Worm (Caenorhabditis elegans) whole organism, young adult: ENCODE measurements around the gene Y55F3BL.6.
A peak's percentile ranks its signal among the peaks of the same experiment; 100 is the strongest.

Experiments
- B0035.1 ChIP-seq: sonication (generic microtip); optimal IDR thresholded peaks from 2 replicates; lab custom pipeline; 2016; ENCODE audit warnings: missing genetic modification characterization, mild to moderate bottlenecking, missing compliant biosample characterization, missing genotype, missing genetic modification reagents
- B0336.3 ChIP-seq: fragments of 200-800 bp; sonication (Bioruptor generic); IDR thresholded peaks from 2 replicates; pipeline ENCODE4 v1.3.6; 2022; ENCODE audit warnings: missing genetic modification characterization, missing compliant biosample characterization
- C06A6.2 ChIP-seq: fragments of 200-800 bp; sonication (Bioruptor generic); conservative IDR thresholded peaks from 2 replicates; pipeline ENCODE4 v1.3.6; 2022; ENCODE audit warnings: missing genetic modification characterization, missing compliant biosample characterization
- F23B12.7 ChIP-seq: sonication (generic microtip); optimal IDR thresholded peaks from 2 replicates; lab custom pipeline; 2017; ENCODE audit warnings: missing genetic modification characterization, mild to moderate bottlenecking, missing compliant biosample characterization, antibody characterized with exemption, moderate library complexity; ENCODE audit not compliant: insufficient read depth
- F55B11.4 ChIP-seq: sonication (generic microtip); optimal IDR thresholded peaks from 2 replicates; lab custom pipeline; 2016; ENCODE audit warnings: missing compliant biosample characterization, missing genetic modification characterization, borderline replicate concordance; ENCODE audit not compliant: insufficient read depth
- F57A8.1 ChIP-seq: fragments of 200-800 bp; sonication (Bioruptor generic); optimal IDR thresholded peaks from 2 replicates; lab custom pipeline; 2018; ENCODE audit warnings: mild to moderate bottlenecking, missing genetic modification characterization, moderate library complexity, missing compliant biosample characterization
- K12H6.12 ChIP-seq: fragments of 200-800 bp; sonication (Bioruptor generic); optimal IDR thresholded peaks from 2 replicates; lab custom pipeline; 2018; ENCODE audit warnings: mild to moderate bottlenecking, missing genetic modification characterization, missing compliant biosample characterization
- T07F8.4 ChIP-seq: sonication (generic microtip); optimal IDR thresholded peaks from 2 replicates; lab custom pipeline; 2016; ENCODE audit warnings: mild to moderate bottlenecking, missing genetic modification characterization, moderate library complexity, missing compliant biosample characterization
- Y53G8AR.9 ChIP-seq: fragments of 200-800 bp; sonication (Bioruptor generic); conservative IDR thresholded peaks from 2 replicates; pipeline ENCODE4 v1.3.6; 2022; ENCODE audit warnings: missing genetic modification reagents, missing genetic modification characterization, missing compliant biosample characterization
- Y95B8A.8 ChIP-seq: fragments of 200-800 bp; sonication (Bioruptor generic); IDR thresholded peaks from 2 replicates; pipeline ENCODE4 v1.3.6; 2022; ENCODE audit warnings: missing genetic modification reagents, missing genetic modification characterization, missing compliant biosample characterization
- atf-7 ChIP-seq: sonication (generic microtip); optimal IDR thresholded peaks from 2 replicates; lab custom pipeline; 2017; ENCODE audit warnings: mild to moderate bottlenecking, missing genetic modification characterization, missing compliant biosample characterization
- athp-1 ChIP-seq: sonication (generic microtip); optimal IDR thresholded peaks from 2 replicates; lab custom pipeline; 2017; ENCODE audit warnings: mild to moderate bottlenecking, missing genetic modification characterization, missing compliant biosample characterization
- attf-5 ChIP-seq: fragments of 200-800 bp; sonication (Bioruptor generic); optimal IDR thresholded peaks from 2 replicates; lab custom pipeline; 2018; ENCODE audit warnings: mild to moderate bottlenecking, missing genetic modification characterization, missing compliant biosample characterization
- attf-6 ChIP-seq: fragments of 200-800 bp; sonication (Bioruptor generic); IDR thresholded peaks from 2 replicates; pipeline ENCODE4 v1.3.6; 2022; ENCODE audit warnings: missing genetic modification reagents, missing genetic modification characterization, missing compliant biosample characterization
- cebp-1 ChIP-seq, 2 experiments: fragments of 200-800 bp in 1 of 2; sonication (Bioruptor generic) in 1 of 2; sonication (generic microtip) in 1 of 2; IDR thresholded peaks in 1 of 2; optimal IDR thresholded peaks in 1 of 2; 2 replicates each; pipeline versions ENCODE4 v1.3.6 to Lab custom; 2017 to 2022; ENCODE audit warnings: missing compliant biosample characterization in 2 of 2, missing genetic modification characterization in 2 of 2, mild to moderate bottlenecking in 1 of 2, missing genetic modification reagents in 1 of 2, moderate library complexity in 1 of 2
- ceh-100 ChIP-seq: fragments of 200-800 bp; sonication (Bioruptor generic); IDR thresholded peaks from 2 replicates; pipeline ENCODE4 v1.3.6; 2022; ENCODE audit warnings: missing genetic modification reagents, missing genetic modification characterization, missing compliant biosample characterization
- ceh-27 ChIP-seq: fragments of 200-800 bp; sonication (Bioruptor generic); optimal IDR thresholded peaks from 2 replicates; lab custom pipeline; 2018; ENCODE audit warnings: mild to moderate bottlenecking, missing genetic modification characterization, moderate library complexity, missing compliant biosample characterization
- ceh-40 ChIP-seq: fragments of 200-800 bp; sonication (Bioruptor generic); IDR thresholded peaks from 2 replicates; pipeline ENCODE4 v1.3.6; 2022; ENCODE audit warnings: missing genetic modification characterization, missing compliant biosample characterization
- ceh-91 ChIP-seq: fragments of 200-800 bp; sonication (Bioruptor generic); IDR thresholded peaks from 2 replicates; pipeline ENCODE4 v1.3.6; 2022; ENCODE audit warnings: missing genetic modification reagents, missing genetic modification characterization, missing compliant biosample characterization
- dpl-1 ChIP-seq: fragments of 150-350 bp; optimal IDR thresholded peaks from 2 replicates; lab custom pipeline; 2014; ENCODE audit warnings: missing biosample characterization, missing genetic modification reagents, missing genetic modification characterization
- efl-1 ChIP-seq: fragments of 150-350 bp; optimal IDR thresholded peaks from 2 replicates; lab custom pipeline; 2014; ENCODE audit warnings: missing biosample characterization, missing genetic modification reagents, missing genetic modification characterization
- egrh-3 ChIP-seq: fragments of 200-800 bp; sonication (Bioruptor generic); IDR thresholded peaks from 2 replicates; pipeline ENCODE4 v1.3.6; 2022; ENCODE audit warnings: missing genetic modification reagents, missing genetic modification characterization, missing compliant biosample characterization
- ekl-4 ChIP-seq: fragments of 200-800 bp; sonication (Bioruptor generic); IDR thresholded peaks from 2 replicates; pipeline ENCODE4 v1.3.6; 2022; ENCODE audit warnings: missing genetic modification reagents, missing genetic modification characterization, missing compliant biosample characterization
- fkh-3 ChIP-seq: sonication (generic microtip); optimal IDR thresholded peaks from 2 replicates; lab custom pipeline; 2016; ENCODE audit warnings: mild to moderate bottlenecking, missing genetic modification characterization, missing compliant biosample characterization
- hlh-26 ChIP-seq: fragments of 200-800 bp; sonication (Bioruptor generic); conservative IDR thresholded peaks from 2 replicates; pipeline ENCODE4 v1.3.6; 2022; ENCODE audit warnings: missing genetic modification reagents, missing genetic modification characterization, missing compliant biosample characterization
- hmg-1.2 ChIP-seq: fragments of 200-800 bp; sonication (Bioruptor generic); IDR thresholded peaks from 2 replicates; pipeline ENCODE4 v1.3.6; 2022; ENCODE audit warnings: missing genetic modification reagents, missing genetic modification characterization, missing compliant biosample characterization
- hrde-1 ChIP-seq: sonication (generic microtip); optimal IDR thresholded peaks from 2 replicates; lab custom pipeline; 2016; ENCODE audit warnings: missing genetic modification characterization, mild to moderate bottlenecking, missing compliant biosample characterization, moderate library complexity, missing genotype, missing genetic modification reagents, borderline replicate concordance
- lin-40 ChIP-seq: sonication (generic microtip); optimal IDR thresholded peaks from 2 replicates; lab custom pipeline; 2016; ENCODE audit warnings: missing genetic modification characterization, mild to moderate bottlenecking, missing compliant biosample characterization, missing genotype, missing genetic modification reagents
- madf-6 ChIP-seq: fragments of 200-800 bp; sonication (Bioruptor generic); IDR thresholded peaks from 2 replicates; pipeline ENCODE4 v1.3.6; 2022; ENCODE audit warnings: missing genetic modification reagents, missing genetic modification characterization, missing compliant biosample characterization
- madf-8 ChIP-seq: fragments of 200-800 bp; sonication (Bioruptor generic); conservative IDR thresholded peaks from 2 replicates; pipeline ENCODE4 v1.3.6; 2022; ENCODE audit warnings: missing genetic modification reagents, missing genetic modification characterization, missing compliant biosample characterization
- mcd-1 ChIP-seq: fragments of 200-800 bp; sonication (Bioruptor generic); IDR thresholded peaks from 2 replicates; pipeline ENCODE4 v1.3.6; 2022; ENCODE audit warnings: missing genetic modification reagents, missing genetic modification characterization, missing compliant biosample characterization
- mes-4 ChIP-seq: sonication (generic microtip); optimal IDR thresholded peaks from 2 replicates; lab custom pipeline; 2016; ENCODE audit warnings: missing genotype, missing genetic modification characterization, missing compliant biosample characterization
- mxl-1 ChIP-seq: sonication (generic microtip); optimal IDR thresholded peaks from 2 replicates; lab custom pipeline; 2016; ENCODE audit warnings: missing genetic modification characterization, missing compliant biosample characterization
- nfya-2 ChIP-seq: fragments of 200-800 bp; sonication (Bioruptor generic); IDR thresholded peaks from 2 replicates; pipeline ENCODE4 v1.3.6; 2022; ENCODE audit warnings: missing genetic modification reagents, missing genetic modification characterization, missing compliant biosample characterization
- nfyb-1 ChIP-seq: fragments of 200-800 bp; sonication (Bioruptor generic); IDR thresholded peaks from 2 replicates; pipeline ENCODE4 v1.3.6; 2022; ENCODE audit warnings: missing genetic modification reagents, missing genetic modification characterization, missing compliant biosample characterization
- nhr-80 ChIP-seq: sonication (generic microtip); optimal IDR thresholded peaks from 2 replicates; lab custom pipeline; 2016; ENCODE audit warnings: missing genetic modification characterization, missing compliant biosample characterization
- pha-4 ChIP-seq: fragments of 150-350 bp; sonication (generic microtip); optimal IDR thresholded peaks from 2 replicates; lab custom pipeline; 2014; ENCODE audit warnings: missing biosample characterization, missing genetic modification reagents, missing genetic modification characterization
- rpc-1 ChIP-seq, 2 experiments: fragments of 150-350 bp in 1 of 2; sonication (generic microtip) in 1 of 2; optimal IDR thresholded peaks; 2 replicates each; lab custom pipeline; 2014 to 2018; ENCODE audit warnings: missing biosample characterization in 1 of 2, missing genetic modification characterization in 1 of 2, missing genetic modification reagents in 1 of 2, missing genotype in 1 of 2
- sea-2 ChIP-seq: fragments of 200-800 bp; sonication (Bioruptor generic); IDR thresholded peaks from 2 replicates; pipeline ENCODE4 v1.3.6; 2022; ENCODE audit warnings: missing genetic modification characterization, missing compliant biosample characterization
- snpc-1.1 ChIP-seq: sonication (generic microtip); optimal IDR thresholded peaks from 2 replicates; lab custom pipeline; 2017; ENCODE audit warnings: missing genetic modification characterization, mild to moderate bottlenecking, missing compliant biosample characterization, antibody characterized with exemption, moderate library complexity, missing genotype, missing genetic modification reagents; ENCODE audit not compliant: insufficient read depth
- snpc-3.4 ChIP-seq: sonication (generic microtip); optimal IDR thresholded peaks from 2 replicates; lab custom pipeline; 2017; ENCODE audit warnings: missing genetic modification characterization, mild to moderate bottlenecking, missing compliant biosample characterization, antibody characterized with exemption, moderate library complexity, missing genotype, missing genetic modification reagents
- tbp1 ChIP-seq: fragments of 200-800 bp; sonication (Bioruptor generic); optimal IDR thresholded peaks from 2 replicates; lab custom pipeline; 2018; ENCODE audit warnings: mild to moderate bottlenecking, missing genetic modification characterization, missing compliant biosample characterization
- tlf-1 ChIP-seq: fragments of 200-800 bp; sonication (Bioruptor generic); optimal IDR thresholded peaks from 2 replicates; lab custom pipeline; 2018; ENCODE audit warnings: mild to moderate bottlenecking, missing genetic modification characterization, missing compliant biosample characterization
- unc-130 ChIP-seq: sonication (generic microtip); optimal IDR thresholded peaks from 2 replicates; lab custom pipeline; 2016; ENCODE audit warnings: missing genetic modification reagents, missing genetic modification characterization, missing compliant biosample characterization
- zfh-2 ChIP-seq: fragments of 200-800 bp; sonication (Bioruptor generic); conservative IDR thresholded peaks from 2 replicates; pipeline ENCODE4 v1.3.6; 2022; ENCODE audit warnings: missing genetic modification reagents, missing genetic modification characterization, missing compliant biosample characterization
- ztf-22 ChIP-seq: fragments of 200-800 bp; sonication (Bioruptor generic); optimal IDR thresholded peaks from 2 replicates; lab custom pipeline; 2018; ENCODE audit warnings: mild to moderate bottlenecking, missing genetic modification characterization, moderate library complexity, missing compliant biosample characterization
- ztf-25 ChIP-seq: fragments of 200-800 bp; sonication (Bioruptor generic); IDR thresholded peaks from 2 replicates; pipeline ENCODE4 v1.3.6; 2022; ENCODE audit warnings: missing genetic modification reagents, missing genetic modification characterization, missing compliant biosample characterization

The Y55F3BL.6 gene

ce11 chrIV:842630-843029, 35.8 kb upstream of the Y55F3BL.6 start (continued):
- TF ChIP-seq hmg-1.2 = peak; percentile 56
- no peak for TF ChIP-seq K12H6.12
- TF ChIP-seq attf-6 (GFP tag; lab: Robert Waterston, UW) = no peak
- no peak for TF ChIP-seq T07F8.4 (tag; lab: Kevin White, UChicago)
- no peak for TF ChIP-seq B0035.1 (tag; lab: Kevin White, UChicago)
- TF ChIP-seq efl-1 = no peak
- 0 out of 2 replicates have a peak, but pooled peaks have one; percentile 20 for TF ChIP-seq egrh-3 (GFP tag; lab: Robert Waterston, UW)
- TF ChIP-seq nhr-80 (tag; lab: Kevin White, UChicago) = peak; percentile 4
- peak; percentile 4 for TF ChIP-seq attf-5 (GFP tag; lab: Kevin White, UChicago)
- TF ChIP-seq snpc-3.4 (tag; lab: Kevin White, UChicago) = peak; percentile 21
- no peak for TF ChIP-seq pha-4 (tag; lab: Kevin White, UChicago)
- no peak for TF ChIP-seq Y53G8AR.9 (GFP tag; lab: Robert Waterston, UW)
- no peak for TF ChIP-seq athp-1 (tag; lab: Kevin White, UChicago)
- TF ChIP-seq B0336.3 (GFP tag; lab: Robert Waterston, UW) = peak; percentile 38; the same call in 1 of the 2 replicates
- TF ChIP-seq fkh-3 (tag; lab: Kevin White, UChicago) = no peak
- peak; percentile 94 for TF ChIP-seq tbp1
- TF ChIP-seq cebp-1 (GFP tag; IDR thresholded peaks at IDR 0.05; lab: Robert Waterston, UW) = no peak
- peak; percentile 36 for TF ChIP-seq cebp-1 (tag; optimal IDR thresholded peaks at IDR 0.05; lab: Kevin White, UChicago)
- TF ChIP-seq ztf-22 = no peak
- TF ChIP-seq hrde-1 (tag; lab: Kevin White, UChicago) = no peak
- peak; percentile 38; the same call in 1 of the 2 replicates for TF ChIP-seq ekl-4 (GFP tag; lab: Robert Waterston, UW)
- no peak for TF ChIP-seq F57A8.1 (GFP tag; lab: Kevin White, UChicago)
- TF ChIP-seq ceh-100 (GFP tag; lab: Robert Waterston, UW) = no peak
- TF ChIP-seq ceh-91 = no peak
- TF ChIP-seq ceh-40 (GFP tag; lab: Robert Waterston, UW) = no peak
- peak; percentile 59 for TF ChIP-seq rpc-1 (optimal IDR thresholded peaks at IDR 0.05; lab: Kevin White, UChicago)
- TF ChIP-seq rpc-1 (tag; optimal IDR thresholded peaks at IDR 0.05; lab: Kevin White, UChicago) = peak; percentile 83
- no peak for TF ChIP-seq C06A6.2
- peak; percentile 41 for TF ChIP-seq lin-40 (tag; lab: Kevin White, UChicago)
- peak; percentile 90 for TF ChIP-seq F23B12.7
- TF ChIP-seq F55B11.4 (tag; lab: Kevin White, UChicago) = no peak
- TF ChIP-seq nfya-2 (GFP tag; lab: Robert Waterston, UW) = no peak
- no peak for TF ChIP-seq tlf-1 (GFP tag; lab: Kevin White, UChicago)
- TF ChIP-seq madf-8 (GFP tag; lab: Robert Waterston, UW) = no peak
- no peak for TF ChIP-seq mes-4 (tag; lab: Kevin White, UChicago)
- TF ChIP-seq mcd-1 (GFP tag; lab: Robert Waterston, UW) = peak; percentile 70
- no peak for TF ChIP-seq atf-7 (tag; lab: Kevin White, UChicago)
- peak; percentile 32 for TF ChIP-seq ceh-27 (GFP tag; lab: Kevin White, UChicago)
- peak; percentile 5 for TF ChIP-seq mxl-1 (tag; lab: Kevin White, UChicago)
- no peak for TF ChIP-seq sea-2 (GFP tag; lab: Robert Waterston, UW)
- no peak; the same call in 1 of the 2 replicates for TF ChIP-seq madf-6
- TF ChIP-seq hlh-26 (GFP tag; lab: Robert Waterston, UW) = no peak
- no peak for TF ChIP-seq Y95B8A.8 (GFP tag; lab: Robert Waterston, UW)
- TF ChIP-seq ztf-25 (GFP tag; lab: Robert Waterston, UW) = 0 out of 2 replicates have a peak, but pooled peaks have one; percentile 21
- no peak for TF ChIP-seq snpc-1.1 (tag; lab: Kevin White, UChicago)
- TF ChIP-seq unc-130 (GFP tag; lab: Kevin White, UChicago) = peak; percentile 28
- peak; percentile 38 for TF ChIP-seq dpl-1 (GFP tag; lab: Kevin White, UChicago)
- TF ChIP-seq nfyb-1 (GFP tag; lab: Robert Waterston, UW) = no peak
- TF ChIP-seq zfh-2 (GFP tag; lab: Robert Waterston, UW) = no peak
